Fruit fly (Drosophila melanogaster) whole organism, embryonic: ENCODE measurements around the gene CG15539.
A peak's percentile ranks its signal among the peaks of the same experiment; 100 is the strongest.

Experiments used
- B-H2 ChIP-seq: fragments of 200-800 bp; sonication (Bioruptor generic); optimal IDR thresholded peaks from 2 replicates; lab custom pipeline; 2018; ENCODE audit warnings: missing biosample characterization, mild to moderate bottlenecking, missing genetic modification characterization
- CG10431 ChIP-seq: fragments of 200-800 bp; sonication (Bioruptor generic); optimal IDR thresholded peaks from 3 replicates; lab custom pipeline; 2018; ENCODE audit warnings: missing biosample characterization, mild to moderate bottlenecking, missing genetic modification characterization
- CG10654 ChIP-seq: fragments of 200-800 bp; sonication (Bioruptor generic); optimal IDR thresholded peaks from 2 replicates; lab custom pipeline; 2016; ENCODE audit warnings: missing biosample characterization, missing genetic modification characterization
- CG11504 ChIP-seq: fragments of 200-800 bp; sonication (Bioruptor generic); optimal IDR thresholded peaks from 3 replicates; lab custom pipeline; 2019; ENCODE audit warnings: missing biosample characterization, mild to moderate bottlenecking, missing genetic modification characterization, moderate library complexity
- CG12942 ChIP-seq: fragments of 200-800 bp; sonication (Bioruptor generic); optimal IDR thresholded peaks from 3 replicates; lab custom pipeline; 2016; ENCODE audit warnings: missing biosample characterization, missing genetic modification characterization
- CG13424 ChIP-seq: fragments of 200-800 bp; sonication (Bioruptor generic); optimal IDR thresholded peaks from 2 replicates; lab custom pipeline; 2019; ENCODE audit warnings: missing biosample characterization, mild to moderate bottlenecking, missing genetic modification characterization, moderate library complexity
- CG14441 ChIP-seq: fragments of 200-800 bp; sonication (Bioruptor generic); IDR thresholded peaks from 2 replicates; pipeline ENCODE4 v1.3.6; 2022; ENCODE audit warnings: missing biosample characterization, missing genetic modification characterization
- CG18262 ChIP-seq: fragments of 200-800 bp; optimal IDR thresholded peaks from 3 replicates; lab custom pipeline; 2019; ENCODE audit warnings: missing biosample characterization, mild to moderate bottlenecking, missing genetic modification characterization, moderate library complexity
- CG2712 ChIP-seq: fragments of 200-800 bp; optimal IDR thresholded peaks from 3 replicates; lab custom pipeline; 2019; ENCODE audit warnings: missing biosample characterization, mild to moderate bottlenecking, missing genetic modification characterization, moderate library complexity
- CG3065 ChIP-seq: fragments of 200-800 bp; sonication (Bioruptor generic); optimal IDR thresholded peaks from 2 replicates; lab custom pipeline; 2016; ENCODE audit warnings: missing biosample characterization, missing genetic modification characterization
- CG3163 ChIP-seq: fragments of 200-800 bp; sonication (Bioruptor generic); optimal IDR thresholded peaks from 3 replicates; lab custom pipeline; 2016; ENCODE audit warnings: missing biosample characterization, missing genetic modification characterization
- CG3995 ChIP-seq: fragments of 200-800 bp; sonication (Bioruptor generic); optimal IDR thresholded peaks from 3 replicates; lab custom pipeline; 2016; ENCODE audit warnings: missing biosample characterization, missing genetic modification characterization
- CG6254 ChIP-seq: fragments of 200-800 bp; sonication (Bioruptor generic); optimal IDR thresholded peaks from 3 replicates; lab custom pipeline; 2017; ENCODE audit warnings: mild to moderate bottlenecking, missing biosample characterization, missing genetic modification reagents, missing genetic modification characterization
- CG6689 ChIP-seq: fragments of 200-800 bp; sonication (Bioruptor generic); IDR thresholded peaks from 2 replicates; pipeline ENCODE4 v1.3.6; 2022; ENCODE audit warnings: missing biosample characterization, missing genetic modification characterization
- CG9932 ChIP-seq: fragments of 200-800 bp; sonication (Bioruptor generic); IDR thresholded peaks from 2 replicates; pipeline ENCODE4 v1.3.6; 2022; ENCODE audit warnings: missing biosample characterization, missing genetic modification characterization
- CHES-1-like ChIP-seq: fragments of 200-800 bp; sonication (Bioruptor generic); optimal IDR thresholded peaks from 2 replicates; lab custom pipeline; 2016; ENCODE audit warnings: missing biosample characterization, missing genetic modification characterization
- CTCF ChIP-seq: fragments of 200-800 bp; sonication (Bioruptor generic); optimal IDR thresholded peaks from 2 replicates; lab custom pipeline; 2017; ENCODE audit warnings: missing biosample characterization, mild to moderate bottlenecking, missing genetic modification characterization, moderate library complexity
- CkIIα-i1 ChIP-seq: fragments of 200-800 bp; sonication (Bioruptor generic); IDR thresholded peaks from 2 replicates; pipeline ENCODE4 v1.3.6; 2022; ENCODE audit warnings: missing biosample characterization, missing genetic modification characterization
- CoRest ChIP-seq: fragments of 200-800 bp; sonication (Bioruptor generic); optimal IDR thresholded peaks from 3 replicates; lab custom pipeline; 2018; ENCODE audit warnings: missing biosample characterization, mild to moderate bottlenecking, missing genetic modification characterization, moderate library complexity
- D ChIP-seq, 2 experiments: fragments of 200-800 bp in 1 of 2; fragments of >200 bp in 1 of 2; sonication (Bioruptor generic) in 1 of 2; optimal IDR thresholded peaks; 2 replicates in 1 of 2; 3 replicates in 1 of 2; lab custom pipeline; 2017; ENCODE audit warnings: mild to moderate bottlenecking in 1 of 2, missing biosample characterization in 1 of 2, missing genetic modification characterization in 1 of 2, missing genetic modification reagents in 1 of 2
- D19A ChIP-seq: fragments of 200-800 bp; optimal IDR thresholded peaks from 3 replicates; lab custom pipeline; 2019; ENCODE audit warnings: missing biosample characterization, mild to moderate bottlenecking, missing genetic modification characterization, moderate library complexity
- Dip2 ChIP-seq: fragments of 200-800 bp; sonication (Bioruptor generic); IDR thresholded peaks from 2 replicates; pipeline ENCODE4 v1.3.6; 2022; ENCODE audit warnings: missing biosample characterization, missing genetic modification characterization
- GATAe ChIP-seq: fragments of 200-800 bp; sonication (Bioruptor generic); conservative IDR thresholded peaks from 2 replicates; pipeline ENCODE4 v1.3.6; 2022; ENCODE audit warnings: missing biosample characterization, missing genetic modification characterization
- HmgD ChIP-seq: fragments of 200-800 bp; sonication (Bioruptor generic); optimal IDR thresholded peaks from 3 replicates; lab custom pipeline; 2016; ENCODE audit warnings: missing biosample characterization, missing genetic modification characterization
- Kr ChIP-seq: fragments of 200-800 bp; sonication (Bioruptor generic); optimal IDR thresholded peaks from 2 replicates; lab custom pipeline; 2017; ENCODE audit warnings: missing biosample characterization, mild to moderate bottlenecking, missing genetic modification characterization
- Nf-YA ChIP-seq: fragments of 200-800 bp; sonication (Bioruptor generic); IDR thresholded peaks from 2 replicates; pipeline ENCODE4 v1.3.6; 2022; ENCODE audit warnings: missing biosample characterization, missing genetic modification characterization
- Optix ChIP-seq: fragments of 200-800 bp; sonication (Bioruptor generic); IDR thresholded peaks from 3 replicates; pipeline ENCODE4 v1.3.6; 2022; ENCODE audit warnings: missing biosample characterization, missing genetic modification characterization
- Rfx ChIP-seq: fragments of 200-800 bp; sonication (Bioruptor generic); IDR thresholded peaks from 2 replicates; pipeline ENCODE4 v1.3.6; 2022; ENCODE audit warnings: missing biosample characterization, missing genetic modification characterization
- Sox100B ChIP-seq: fragments of 200-800 bp; sonication (Bioruptor generic); optimal IDR thresholded peaks from 3 replicates; lab custom pipeline; 2018; ENCODE audit warnings: missing biosample characterization, mild to moderate bottlenecking, missing genetic modification characterization
- Xbp1 ChIP-seq: fragments of 200-800 bp; sonication (Bioruptor generic); optimal IDR thresholded peaks from 3 replicates; lab custom pipeline; 2016; ENCODE audit warnings: missing biosample characterization, mild to moderate bottlenecking, missing genetic modification characterization
- Xrp1 ChIP-seq: fragments of 200-800 bp; sonication (Bioruptor generic); IDR thresholded peaks from 2 replicates; pipeline ENCODE4 v1.3.6; 2022; ENCODE audit warnings: missing biosample characterization, missing genetic modification characterization
- aop ChIP-seq: fragments of 200-800 bp; sonication (Bioruptor generic); IDR thresholded peaks from 2 replicates; pipeline ENCODE4 v1.3.6; 2022; ENCODE audit warnings: missing biosample characterization, missing genetic modification characterization
- ato ChIP-seq: fragments of 200-800 bp; sonication (Bioruptor generic); IDR thresholded peaks from 2 replicates; pipeline ENCODE4 v1.3.6; 2022; ENCODE audit warnings: missing biosample characterization, missing genetic modification characterization; ENCODE audit not compliant: partially characterized antibody
- bsh ChIP-seq, 2 experiments: fragments of 200-800 bp; sonication (Bioruptor generic); optimal IDR thresholded peaks; 2 replicates each; lab custom pipeline; 2017 to 2018; ENCODE audit warnings: mild to moderate bottlenecking in 2 of 2, missing biosample characterization in 2 of 2, missing genetic modification characterization in 2 of 2, moderate library complexity in 1 of 2
- cato ChIP-seq: fragments of 200-800 bp; sonication (Bioruptor generic); optimal IDR thresholded peaks from 2 replicates; lab custom pipeline; 2016; ENCODE audit warnings: missing biosample characterization, missing genetic modification characterization, borderline replicate concordance
- emc ChIP-seq: fragments of 200-800 bp; sonication (Bioruptor generic); optimal IDR thresholded peaks from 2 replicates; lab custom pipeline; 2016; ENCODE audit warnings: missing biosample characterization, missing genetic modification characterization
- gem ChIP-seq: fragments of 200-800 bp; sonication (Bioruptor generic); optimal IDR thresholded peaks from 2 replicates; lab custom pipeline; 2019; ENCODE audit warnings: missing biosample characterization, mild to moderate bottlenecking, missing genetic modification characterization, moderate library complexity
- grau ChIP-seq: fragments of 200-800 bp; optimal IDR thresholded peaks from 3 replicates; lab custom pipeline; 2019; ENCODE audit warnings: missing biosample characterization, mild to moderate bottlenecking, missing genetic modification characterization, moderate library complexity
- gt ChIP-seq: fragments of 200-800 bp; sonication (Bioruptor generic); IDR thresholded peaks from 2 replicates; pipeline ENCODE4 v1.3.6; 2022; ENCODE audit warnings: missing biosample characterization, missing genetic modification characterization
- h ChIP-seq: fragments of >200 bp; optimal IDR thresholded peaks from 2 replicates; lab custom pipeline; 2017
- knrl ChIP-seq: fragments of 200-800 bp; sonication (Bioruptor generic); IDR thresholded peaks from 3 replicates; pipeline ENCODE4 v1.3.6; 2022; ENCODE audit warnings: missing biosample characterization, missing genetic modification characterization; ENCODE audit not compliant: partially characterized antibody
- lbe ChIP-seq: fragments of 200-800 bp; sonication (Bioruptor generic); optimal IDR thresholded peaks from 2 replicates; lab custom pipeline; 2016; ENCODE audit warnings: missing biosample characterization, mild to moderate bottlenecking, missing genetic modification characterization
- nerfin-2 ChIP-seq: fragments of 200-800 bp; sonication (Bioruptor generic); IDR thresholded peaks from 2 replicates; pipeline ENCODE4 v1.3.6; 2022; ENCODE audit warnings: missing biosample characterization, missing genetic modification characterization; ENCODE audit not compliant: partially characterized antibody
- pfk ChIP-seq: fragments of 200-800 bp; sonication (Bioruptor generic); optimal IDR thresholded peaks from 2 replicates; lab custom pipeline; 2018; ENCODE audit warnings: missing biosample characterization, mild to moderate bottlenecking, missing genetic modification characterization, moderate library complexity
- phol ChIP-seq: fragments of 200-800 bp; sonication (Bioruptor generic); optimal IDR thresholded peaks from 3 replicates; lab custom pipeline; 2018; ENCODE audit warnings: missing biosample characterization, mild to moderate bottlenecking, missing genetic modification characterization, moderate library complexity
- prd ChIP-seq, 3 experiments: fragments of >200 bp in 2 of 3; fragments of 200-800 bp in 1 of 3; sonication (Bioruptor generic) in 1 of 3; optimal IDR thresholded peaks in 2 of 3; IDR thresholded peaks in 1 of 3; 2 replicates in 2 of 3; 3 replicates in 1 of 3; pipeline versions ENCODE4 v1.3.6 to Lab custom; 2017 to 2022; ENCODE audit warnings: missing biosample characterization in 1 of 3, missing genetic modification characterization in 1 of 3
- pzg ChIP-seq: fragments of 200-800 bp; sonication (Bioruptor generic); optimal IDR thresholded peaks from 3 replicates; lab custom pipeline; 2018; ENCODE audit warnings: missing biosample characterization, mild to moderate bottlenecking, missing genetic modification characterization, moderate library complexity
- schlank ChIP-seq: fragments of 200-800 bp; sonication (Bioruptor generic); optimal IDR thresholded peaks from 2 replicates; lab custom pipeline; 2018; ENCODE audit warnings: missing biosample characterization, mild to moderate bottlenecking, missing genetic modification characterization
- trem ChIP-seq: fragments of 200-800 bp; optimal IDR thresholded peaks from 3 replicates; lab custom pipeline; 2019; ENCODE audit warnings: missing biosample characterization, mild to moderate bottlenecking, missing genetic modification characterization, moderate library complexity
- wek ChIP-seq: fragments of 200-800 bp; sonication (Bioruptor generic); optimal IDR thresholded peaks from 3 replicates; lab custom pipeline; 2018; ENCODE audit warnings: missing biosample characterization, mild to moderate bottlenecking, missing genetic modification characterization, moderate library complexity

Gene CG15539

dm6 chr3R:30531129-30531708, 25.4 kb downstream of the CG15539 start (continued):
- TF ChIP-seq CG10431 (GFP tag; lab: Kevin White, UChicago) (no peak), CG12942 (GFP tag; lab: Kevin White, UChicago) (no peak), CoRest (peak; percentile 17), nerfin-2 (GFP tag; lab: Robert Waterston, UW) (no peak), pfk (GFP tag; lab: Kevin White, UChicago) (no peak), CG3065 (GFP tag; lab: Kevin White, UChicago) (no peak), pzg (GFP tag; lab: Kevin White, UChicago) (no peak), Nf-YA (GFP tag; lab: Robert Waterston, UW) (no peak), knrl (GFP tag; lab: Robert Waterston, UW) (no peak), Optix (no peak; the same call in 2 of the 3 replicates), CG18262 (tag; lab: Kevin White, UChicago) (peak; percentile 37), CG10654 (GFP tag; lab: Kevin White, UChicago) (no peak), CG13424 (peak; percentile 18), CG9932 (GFP tag; lab: Robert Waterston, UW) (no peak), CG6254 (GFP tag; lab: Kevin White, UChicago) (peak; percentile 9), gt (GFP tag; lab: Robert Waterston, UW) (no peak), lbe (GFP tag; lab: Kevin White, UChicago) (no peak), aop (GFP tag; lab: Robert Waterston, UW) (no peak), prd (optimal IDR thresholded peaks at IDR 0.05; lab: Kevin White, UChicago) (no peak), prd (GFP tag; IDR thresholded peaks at IDR 0.05; lab: Robert Waterston, UW) (no peak), CG3995 (no peak), CHES-1-like (GFP tag; lab: Kevin White, UChicago) (no peak), CG11504 (peak; percentile 39), trem (no peak), gem (tag; lab: Kevin White, UChicago) (peak; percentile 50), CG6689 (0 out of 2 replicates have a peak, but pooled peaks have one; percentile 14), h (lab: Kevin White, UChicago) (no peak), Sox100B (GFP tag; lab: Kevin White, UChicago) (peak; percentile 20), D (optimal IDR thresholded peaks at IDR 0.05; lab: Kevin White, UChicago) (no peak), D (GFP tag; optimal IDR thresholded peaks at IDR 0.05; lab: Kevin White, UChicago) (peak; percentile 9), Kr (GFP tag; lab: Kevin White, UChicago) (no peak), HmgD (no peak), D19A (tag; lab: Kevin White, UChicago) (peak; percentile 31), ato (GFP tag; lab: Robert Waterston, UW) (no peak), B-H2 (GFP tag; lab: Kevin White, UChicago) (no peak), grau (tag; lab: Kevin White, UChicago) (peak; percentile 27), CG2712 (tag; lab: Kevin White, UChicago) (peak; percentile 42), Xbp1 (GFP tag; lab: Kevin White, UChicago) (peak; percentile 9), CkIIα-i1 (GFP tag; lab: Robert Waterston, UW) (no peak), Dip2 (GFP tag; lab: Robert Waterston, UW) (no peak), CTCF (GFP tag; lab: Kevin White, UChicago) (no peak), CG3163 (GFP tag; lab: Kevin White, UChicago) (no peak), wek (GFP tag; lab: Kevin White, UChicago) (no peak), CG14441 (0 out of 2 replicates have a peak, but pooled peaks have one; percentile 10), Xrp1 (GFP tag; lab: Robert Waterston, UW) (no peak), cato (GFP tag; lab: Kevin White, UChicago) (no peak), bsh (GFP tag; optimal IDR thresholded peaks at IDR 0.05; lab: Kevin White, UChicago) (peak; percentile 3 to 28), schlank (tag; lab: Kevin White, UChicago) (no peak), Rfx (GFP tag; lab: Robert Waterston, UW) (no peak), emc (GFP tag; lab: Kevin White, UChicago) (no peak), GATAe (GFP tag; lab: Robert Waterston, UW) (no peak), phol (tag; lab: Kevin White, UChicago) (peak; percentile 40)
